Fruit fly (Drosophila melanogaster) whole organism, embryonic: ENCODE measurements around the gene CG8369.

Experiments
- Ada2b ChIP-seq: fragments of 200-800 bp; sonication (Bioruptor generic); IDR thresholded peaks from 2 replicates; pipeline ENCODE4 v1.3.6; 2022; ENCODE audit warnings: missing biosample characterization, missing genetic modification characterization
- B-H2 ChIP-seq: fragments of 200-800 bp; sonication (Bioruptor generic); optimal IDR thresholded peaks from 2 replicates; lab custom pipeline; 2018; ENCODE audit warnings: missing biosample characterization, mild to moderate bottlenecking, missing genetic modification characterization
- Bdp1 ChIP-seq: fragments of 200-800 bp; sonication (Bioruptor generic); optimal IDR thresholded peaks from 3 replicates; lab custom pipeline; 2016; ENCODE audit warnings: missing biosample characterization, missing genetic modification characterization
- Blimp-1 ChIP-seq: fragments of 200-800 bp; sonication (Bioruptor generic); optimal IDR thresholded peaks from 3 replicates; lab custom pipeline; 2018; ENCODE audit warnings: missing biosample characterization, missing genetic modification characterization, mild to moderate bottlenecking, moderate library complexity, missing genetic modification reagents
- CG11560 ChIP-seq: fragments of 200-800 bp; sonication (Bioruptor generic); IDR thresholded peaks from 3 replicates; pipeline ENCODE4 v1.3.6; 2022; ENCODE audit warnings: missing biosample characterization, missing genetic modification characterization
- CG11695 ChIP-seq: fragments of 200-800 bp; sonication (Bioruptor generic); IDR thresholded peaks from 3 replicates; pipeline ENCODE4 v1.3.6; 2022; ENCODE audit warnings: missing biosample characterization, missing genetic modification characterization
- CG12744 ChIP-seq: fragments of 200-800 bp; sonication (Bioruptor generic); optimal IDR thresholded peaks from 2 replicates; lab custom pipeline; 2016; ENCODE audit warnings: missing biosample characterization, missing genetic modification characterization
- CG15601 ChIP-seq: fragments of 200-800 bp; sonication (Bioruptor generic); optimal IDR thresholded peaks from 3 replicates; lab custom pipeline; 2019; ENCODE audit warnings: missing biosample characterization, mild to moderate bottlenecking, missing genetic modification characterization, moderate library complexity
- CG17385 ChIP-seq: fragments of 200-800 bp; sonication (Bioruptor generic); optimal IDR thresholded peaks from 3 replicates; lab custom pipeline; 2018; ENCODE audit warnings: missing biosample characterization, mild to moderate bottlenecking, missing genetic modification characterization
- CG1832 ChIP-seq: fragments of 200-800 bp; sonication (Bioruptor generic); optimal IDR thresholded peaks from 2 replicates; lab custom pipeline; 2017; ENCODE audit warnings: missing biosample characterization, mild to moderate bottlenecking, missing genetic modification characterization, inconsistent platforms
- CG3065 ChIP-seq: fragments of 200-800 bp; sonication (Bioruptor generic); optimal IDR thresholded peaks from 2 replicates; lab custom pipeline; 2016; ENCODE audit warnings: missing biosample characterization, missing genetic modification characterization
- CG3995 ChIP-seq: fragments of 200-800 bp; sonication (Bioruptor generic); optimal IDR thresholded peaks from 3 replicates; lab custom pipeline; 2016; ENCODE audit warnings: missing biosample characterization, missing genetic modification characterization
- CG4328 ChIP-seq: fragments of 200-800 bp; sonication (Bioruptor generic); optimal IDR thresholded peaks from 3 replicates; lab custom pipeline; 2017; ENCODE audit warnings: missing biosample characterization, missing genetic modification reagents, missing genetic modification characterization
- CG4730 ChIP-seq: fragments of 200-800 bp; sonication (Bioruptor generic); IDR thresholded peaks from 2 replicates; pipeline ENCODE4 v1.3.6; 2022; ENCODE audit warnings: missing biosample characterization, missing genetic modification characterization
- CG7556 ChIP-seq: fragments of 200-800 bp; sonication (Bioruptor generic); optimal IDR thresholded peaks from 2 replicates; lab custom pipeline; 2017; ENCODE audit warnings: missing biosample characterization, mild to moderate bottlenecking, missing genetic modification characterization
- CG8089 ChIP-seq: fragments of 200-800 bp; sonication (Bioruptor generic); optimal IDR thresholded peaks from 3 replicates; lab custom pipeline; 2016; ENCODE audit warnings: missing biosample characterization, missing genetic modification characterization
- CG9437 ChIP-seq: fragments of 200-800 bp; sonication (Bioruptor generic); optimal IDR thresholded peaks from 2 replicates; lab custom pipeline; 2018; ENCODE audit warnings: missing biosample characterization, mild to moderate bottlenecking, missing genetic modification characterization
- CG9817 ChIP-seq: fragments of 200-800 bp; sonication (Bioruptor generic); optimal IDR thresholded peaks from 2 replicates; lab custom pipeline; 2018; ENCODE audit warnings: missing biosample characterization, mild to moderate bottlenecking, missing genetic modification characterization, moderate library complexity
- CG9876 ChIP-seq: fragments of 200-800 bp; sonication (Bioruptor generic); optimal IDR thresholded peaks from 2 replicates; lab custom pipeline; 2016; ENCODE audit warnings: missing biosample characterization, missing genetic modification characterization
- CkIIα-i1 ChIP-seq: fragments of 200-800 bp; sonication (Bioruptor generic); IDR thresholded peaks from 2 replicates; pipeline ENCODE4 v1.3.6; 2022; ENCODE audit warnings: missing biosample characterization, missing genetic modification characterization
- HHEX ChIP-seq: fragments of 200-800 bp; sonication (Bioruptor generic); optimal IDR thresholded peaks from 3 replicates; lab custom pipeline; 2017; ENCODE audit warnings: missing biosample characterization, mild to moderate bottlenecking, missing genetic modification characterization, missing genetic modification reagents
- Hr39 ChIP-seq: fragments of >200 bp; optimal IDR thresholded peaks from 2 replicates; lab custom pipeline; 2017
- Nf-YB ChIP-seq: fragments of 200-800 bp; sonication (Bioruptor generic); optimal IDR thresholded peaks from 3 replicates; lab custom pipeline; 2019; ENCODE audit warnings: missing biosample characterization, mild to moderate bottlenecking, missing genetic modification characterization, moderate library complexity
- Oli ChIP-seq: fragments of 200-800 bp; sonication (Bioruptor generic); optimal IDR thresholded peaks from 2 replicates; lab custom pipeline; 2018; ENCODE audit warnings: missing biosample characterization, mild to moderate bottlenecking, missing genetic modification characterization, moderate library complexity
- Ptx1 ChIP-seq: fragments of 200-800 bp; sonication (Bioruptor generic); IDR thresholded peaks from 2 replicates; pipeline ENCODE4 v1.3.6; 2022; ENCODE audit warnings: missing biosample characterization, missing genetic modification characterization
- Spps ChIP-seq: fragments of 200-800 bp; sonication (Bioruptor generic); optimal IDR thresholded peaks from 2 replicates; lab custom pipeline; 2018; ENCODE audit warnings: missing biosample characterization, mild to moderate bottlenecking, missing genetic modification characterization
- Taf1 ChIP-seq: fragments of 200-800 bp; sonication (Bioruptor generic); IDR thresholded peaks from 2 replicates; pipeline ENCODE4 v1.3.6; 2022; ENCODE audit warnings: missing biosample characterization, missing genetic modification characterization
- ap ChIP-seq: fragments of 200-800 bp; sonication (Bioruptor generic); IDR thresholded peaks from 2 replicates; pipeline ENCODE4 v1.3.6; 2022; ENCODE audit warnings: missing biosample characterization, missing genetic modification characterization
- ase ChIP-seq: fragments of 200-800 bp; sonication (Bioruptor generic); IDR thresholded peaks from 3 replicates; pipeline ENCODE4 v1.3.6; 2022; ENCODE audit warnings: missing biosample characterization, missing genetic modification characterization
- cas ChIP-seq: fragments of 200-800 bp; sonication (Bioruptor generic); IDR thresholded peaks from 2 replicates; pipeline ENCODE4 v1.3.6; 2022; ENCODE audit warnings: missing biosample characterization, missing genetic modification characterization
- cg ChIP-seq: fragments of 200-800 bp; sonication (Bioruptor generic); optimal IDR thresholded peaks from 3 replicates; lab custom pipeline; 2019; ENCODE audit warnings: missing biosample characterization, mild to moderate bottlenecking, missing genetic modification characterization, moderate library complexity
- da ChIP-seq: fragments of 200-800 bp; sonication (Bioruptor generic); optimal IDR thresholded peaks from 2 replicates; lab custom pipeline; 2016; ENCODE audit warnings: missing biosample characterization, missing genetic modification characterization
- dan ChIP-seq: fragments of 200-800 bp; sonication (Bioruptor generic); IDR thresholded peaks from 2 replicates; pipeline ENCODE4 v1.3.6; 2022; ENCODE audit warnings: missing biosample characterization, missing genetic modification characterization
- dysf ChIP-seq: fragments of 200-800 bp; sonication (Bioruptor generic); IDR thresholded peaks from 3 replicates; pipeline ENCODE4 v1.3.6; 2022; ENCODE audit warnings: missing biosample characterization, missing genetic modification characterization
- ewg ChIP-seq: fragments of 200-800 bp; sonication (Bioruptor generic); optimal IDR thresholded peaks from 3 replicates; lab custom pipeline; 2017; ENCODE audit warnings: mild to moderate bottlenecking, missing biosample characterization, missing genetic modification reagents, missing genetic modification characterization
- gem ChIP-seq: fragments of 200-800 bp; sonication (Bioruptor generic); optimal IDR thresholded peaks from 2 replicates; lab custom pipeline; 2019; ENCODE audit warnings: missing biosample characterization, mild to moderate bottlenecking, missing genetic modification characterization, moderate library complexity
- jumu ChIP-seq: fragments of 200-800 bp; sonication (Bioruptor generic); optimal IDR thresholded peaks from 3 replicates; lab custom pipeline; 2016; ENCODE audit warnings: missing biosample characterization, missing genetic modification characterization
- luna ChIP-seq: fragments of 200-800 bp; sonication (Bioruptor generic); optimal IDR thresholded peaks from 2 replicates; lab custom pipeline; 2016; ENCODE audit warnings: missing biosample characterization, missing genetic modification characterization
- mam ChIP-seq: fragments of 200-800 bp; sonication (Bioruptor generic); optimal IDR thresholded peaks from 3 replicates; lab custom pipeline; 2016; ENCODE audit warnings: missing biosample characterization, missing genetic modification characterization
- onecut ChIP-seq: fragments of 200-800 bp; sonication (Bioruptor generic); IDR thresholded peaks from 2 replicates; pipeline ENCODE4 v1.3.6; 2022; ENCODE audit warnings: missing biosample characterization, missing genetic modification characterization
- pfk ChIP-seq: fragments of 200-800 bp; sonication (Bioruptor generic); optimal IDR thresholded peaks from 2 replicates; lab custom pipeline; 2018; ENCODE audit warnings: missing biosample characterization, mild to moderate bottlenecking, missing genetic modification characterization, moderate library complexity
- prd ChIP-seq, 3 experiments: fragments of >200 bp in 2 of 3; fragments of 200-800 bp in 1 of 3; sonication (Bioruptor generic) in 1 of 3; optimal IDR thresholded peaks in 2 of 3; IDR thresholded peaks in 1 of 3; 2 replicates in 2 of 3; 3 replicates in 1 of 3; pipeline versions ENCODE4 v1.3.6 to Lab custom; 2017 to 2022; ENCODE audit warnings: missing biosample characterization in 1 of 3, missing genetic modification characterization in 1 of 3
- repo ChIP-seq: fragments of 200-800 bp; sonication (Bioruptor generic); optimal IDR thresholded peaks from 2 replicates; lab custom pipeline; 2016; ENCODE audit warnings: missing biosample characterization, missing genetic modification characterization
- sens ChIP-seq: fragments of 200-800 bp; sonication (Bioruptor generic); peaks from one replicate; lab custom pipeline; 2016; ENCODE audit warnings: missing biosample characterization, missing genetic modification characterization
- sima ChIP-seq: fragments of 200-800 bp; sonication (Bioruptor generic); optimal IDR thresholded peaks from 2 replicates; lab custom pipeline; 2016; ENCODE audit warnings: missing biosample characterization, missing genetic modification characterization
- sisA ChIP-seq: fragments of 200-800 bp; sonication (Bioruptor generic); IDR thresholded peaks from 2 replicates; pipeline ENCODE4 v1.3.6; 2022; ENCODE audit warnings: missing biosample characterization, missing genetic modification characterization
- trem ChIP-seq: fragments of 200-800 bp; optimal IDR thresholded peaks from 3 replicates; lab custom pipeline; 2019; ENCODE audit warnings: missing biosample characterization, mild to moderate bottlenecking, missing genetic modification characterization, moderate library complexity
- trh ChIP-seq: fragments of 200-800 bp; sonication (Bioruptor generic); optimal IDR thresholded peaks from 2 replicates; lab custom pipeline; 2016; ENCODE audit warnings: missing biosample characterization, missing genetic modification characterization
- tup ChIP-seq: fragments of 200-800 bp; sonication (Bioruptor generic); optimal IDR thresholded peaks from 2 replicates; lab custom pipeline; 2016; ENCODE audit warnings: missing biosample characterization, mild to moderate bottlenecking, missing genetic modification characterization, moderate library complexity
- usp ChIP-seq: fragments of >200 bp; optimal IDR thresholded peaks from 2 replicates; lab custom pipeline; 2017; ENCODE audit warnings: missing biosample characterization, missing genetic modification characterization
- zf30C ChIP-seq: fragments of 200-800 bp; sonication (Bioruptor generic); optimal IDR thresholded peaks from 3 replicates; lab custom pipeline; 2018; ENCODE audit warnings: missing biosample characterization, mild to moderate bottlenecking, missing genetic modification characterization

The CG8369 gene

dm6 chr3R:8811323-8811936 lies 10.4 kb upstream of the CG8369 start (continued):
- TF ChIP-seq sima (GFP tag; lab: Kevin White, UChicago), result peak; percentile 96
- peak; percentile 97 for TF ChIP-seq ewg (GFP tag; lab: Kevin White, UChicago)
- TF ChIP-seq onecut (GFP tag; lab: Robert Waterston, UW), result peak; percentile 96
- peak; percentile 98 for TF ChIP-seq ap
- TF ChIP-seq dan (GFP tag; lab: Robert Waterston, UW), result no peak
- TF ChIP-seq Ptx1 (GFP tag; lab: Robert Waterston, UW), result peak; percentile 99
- TF ChIP-seq CG9437 (GFP tag; lab: Kevin White, UChicago), result peak; percentile 95
- peak; percentile 99 for TF ChIP-seq sisA (GFP tag; lab: Robert Waterston, UW)
- peak; percentile 84 for TF ChIP-seq cg (GFP tag; lab: Kevin White, UChicago)
- no peak for TF ChIP-seq usp (GFP tag; lab: Kevin White, UChicago)
- TF ChIP-seq pfk, result peak; percentile 45
- TF ChIP-seq CG9876 (GFP tag; lab: Kevin White, UChicago), result peak; percentile 95
- TF ChIP-seq gem (tag; lab: Kevin White, UChicago), result peak; percentile 99
- no peak for TF ChIP-seq Hr39 (lab: Kevin White, UChicago)
- TF ChIP-seq mam (GFP tag; lab: Kevin White, UChicago), result peak; percentile 99
- peak; percentile 98 for TF ChIP-seq CG17385 (GFP tag; lab: Kevin White, UChicago)
- peak; percentile 97 for TF ChIP-seq CG15601 (tag; lab: Kevin White, UChicago)
- peak; percentile 98 for TF ChIP-seq repo (GFP tag; lab: Kevin White, UChicago)
- peak; percentile 98 for TF ChIP-seq luna (GFP tag; lab: Kevin White, UChicago)
- TF ChIP-seq CG7556 (GFP tag; lab: Kevin White, UChicago), result peak; percentile 98
- TF ChIP-seq Ada2b (GFP tag; lab: Robert Waterston, UW), result peak; percentile 99
- peak; percentile 97 for TF ChIP-seq tup
- peak; percentile 95 for TF ChIP-seq CkIIα-i1 (GFP tag; lab: Robert Waterston, UW)
- peak; percentile 99 for TF ChIP-seq CG11695 (GFP tag; lab: Robert Waterston, UW)
- peak; percentile 98 for TF ChIP-seq ase (GFP tag; lab: Robert Waterston, UW)
- TF ChIP-seq CG3995 (GFP tag; lab: Kevin White, UChicago), result peak; percentile 88
- TF ChIP-seq CG12744 (GFP tag; lab: Kevin White, UChicago), result peak; percentile 99
- TF ChIP-seq zf30C (GFP tag; lab: Kevin White, UChicago), result peak; percentile 3
- TF ChIP-seq cas, result peak; percentile 97
- TF ChIP-seq dysf, result peak; percentile 99
- peak; percentile 99 for TF ChIP-seq Oli
- peak; percentile 96 for TF ChIP-seq CG4328 (GFP tag; lab: Kevin White, UChicago)
- TF ChIP-seq trem, result peak; percentile 94
- peak; percentile 95 for TF ChIP-seq CG3065 (GFP tag; lab: Kevin White, UChicago)
- TF ChIP-seq CG9817 (tag; lab: Kevin White, UChicago), result peak; percentile 99
- TF ChIP-seq Spps (tag; lab: Kevin White, UChicago), result peak; percentile 93
- TF ChIP-seq prd (optimal IDR thresholded peaks at IDR 0.05; lab: Kevin White, UChicago), result no peak
- peak; percentile 99 for TF ChIP-seq prd (GFP tag; IDR thresholded peaks at IDR 0.05; lab: Robert Waterston, UW)
- peak; percentile 98 for TF ChIP-seq CG8089 (GFP tag; lab: Kevin White, UChicago)
- peak; percentile 89 for TF ChIP-seq Nf-YB (GFP tag; lab: Kevin White, UChicago)
- TF ChIP-seq HHEX (GFP tag; lab: Kevin White, UChicago), result peak; percentile 99
- TF ChIP-seq Bdp1 (GFP tag; lab: Kevin White, UChicago), result peak; percentile 94
- TF ChIP-seq CG1832 (GFP tag; lab: Kevin White, UChicago), result no peak
- peak; percentile 93 for TF ChIP-seq CG11560 (tag; lab: Robert Waterston, UW)
- TF ChIP-seq trh (GFP tag; lab: Kevin White, UChicago), result peak; percentile 97
- peak; percentile 98 for TF ChIP-seq Taf1 (GFP tag; lab: Robert Waterston, UW)
- peak; percentile 98 for TF ChIP-seq jumu
- peak; percentile 98 for TF ChIP-seq CG4730 (GFP tag; lab: Robert Waterston, UW)
- TF ChIP-seq Blimp-1 (GFP tag; lab: Kevin White, UChicago), result peak; percentile 97
- TF ChIP-seq B-H2, result peak; percentile 96
- TF ChIP-seq sens (GFP tag; lab: Kevin White, UChicago), result peak; percentile 100
- TF ChIP-seq da (GFP tag; lab: Kevin White, UChicago), result peak; percentile 96
